Fruit fly (Drosophila melanogaster) whole organism, embryonic: ENCODE data around the gene Twdlalpha.

ENCODE experiments used
- CG10366 ChIP-seq: fragments of 200-800 bp; sonication (Bioruptor generic); IDR thresholded peaks from 2 replicates; pipeline ENCODE4 v1.3.6; 2022; ENCODE audit warnings: missing biosample characterization, missing genetic modification characterization
- CG10565 ChIP-seq: fragments of 200-800 bp; sonication (Bioruptor generic); optimal IDR thresholded peaks from 3 replicates; lab custom pipeline; 2016; ENCODE audit warnings: missing biosample characterization, mild to moderate bottlenecking, missing genetic modification characterization
- CG11695 ChIP-seq: fragments of 200-800 bp; sonication (Bioruptor generic); IDR thresholded peaks from 3 replicates; pipeline ENCODE4 v1.3.6; 2022; ENCODE audit warnings: missing biosample characterization, missing genetic modification characterization
- CG15073 ChIP-seq: fragments of 200-800 bp; sonication (Bioruptor generic); optimal IDR thresholded peaks from 2 replicates; lab custom pipeline; 2016; ENCODE audit warnings: missing biosample characterization, missing genetic modification characterization
- CG16813 ChIP-seq: fragments of 200-800 bp; sonication (Bioruptor generic); IDR thresholded peaks from 3 replicates; pipeline ENCODE4 v1.3.6; 2022; ENCODE audit warnings: missing biosample characterization, missing genetic modification characterization; ENCODE audit not compliant: partially characterized antibody
- CG17328 ChIP-seq: fragments of 200-800 bp; sonication (Bioruptor generic); IDR thresholded peaks from 2 replicates; pipeline ENCODE4 v1.3.6; 2022; ENCODE audit warnings: missing biosample characterization, missing genetic modification characterization
- CG18262 ChIP-seq: fragments of 200-800 bp; optimal IDR thresholded peaks from 3 replicates; lab custom pipeline; 2019; ENCODE audit warnings: missing biosample characterization, mild to moderate bottlenecking, missing genetic modification characterization, moderate library complexity
- CG18476 ChIP-seq: fragments of 200-800 bp; sonication (Bioruptor generic); optimal IDR thresholded peaks from 2 replicates; lab custom pipeline; 2016; ENCODE audit warnings: missing biosample characterization, mild to moderate bottlenecking, missing genetic modification characterization
- CG2120 ChIP-seq: fragments of 200-800 bp; sonication (Bioruptor generic); optimal IDR thresholded peaks from 3 replicates; lab custom pipeline; 2016; ENCODE audit warnings: missing biosample characterization, missing genetic modification characterization
- CG30431 ChIP-seq: fragments of 200-800 bp; sonication (Bioruptor generic); optimal IDR thresholded peaks from 2 replicates; lab custom pipeline; 2017; ENCODE audit warnings: missing biosample characterization, missing genetic modification characterization
- CG3281 ChIP-seq: fragments of 200-800 bp; sonication (Bioruptor generic); optimal IDR thresholded peaks from 3 replicates; lab custom pipeline; 2017; ENCODE audit warnings: missing biosample characterization, mild to moderate bottlenecking, missing genetic modification characterization
- CG34376 ChIP-seq: fragments of 200-800 bp; sonication (Bioruptor generic); optimal IDR thresholded peaks from 2 replicates; lab custom pipeline; 2018; ENCODE audit warnings: missing biosample characterization, mild to moderate bottlenecking, missing genetic modification characterization
- CG4360 ChIP-seq: fragments of 200-800 bp; sonication (Bioruptor generic); IDR thresholded peaks from 2 replicates; pipeline ENCODE4 v1.3.6; 2022; ENCODE audit warnings: missing biosample characterization, missing genetic modification characterization
- CG4730 ChIP-seq: fragments of 200-800 bp; sonication (Bioruptor generic); IDR thresholded peaks from 2 replicates; pipeline ENCODE4 v1.3.6; 2022; ENCODE audit warnings: missing biosample characterization, missing genetic modification characterization
- CG6254 ChIP-seq: fragments of 200-800 bp; sonication (Bioruptor generic); optimal IDR thresholded peaks from 3 replicates; lab custom pipeline; 2017; ENCODE audit warnings: mild to moderate bottlenecking, missing biosample characterization, missing genetic modification reagents, missing genetic modification characterization
- CG7786 ChIP-seq: fragments of 200-800 bp; sonication (Bioruptor generic); optimal IDR thresholded peaks from 2 replicates; lab custom pipeline; 2016; ENCODE audit warnings: missing biosample characterization, missing genetic modification characterization
- CG7963 ChIP-seq: fragments of 200-800 bp; sonication (Bioruptor generic); IDR thresholded peaks from 3 replicates; pipeline ENCODE4 v1.3.6; 2022; ENCODE audit warnings: missing biosample characterization, missing genetic modification characterization; ENCODE audit not compliant: partially characterized antibody
- CG8944 ChIP-seq: fragments of 200-800 bp; sonication (Bioruptor generic); optimal IDR thresholded peaks from 3 replicates; lab custom pipeline; 2016; ENCODE audit warnings: missing biosample characterization, missing genetic modification characterization
- CG9437 ChIP-seq: fragments of 200-800 bp; sonication (Bioruptor generic); optimal IDR thresholded peaks from 2 replicates; lab custom pipeline; 2018; ENCODE audit warnings: missing biosample characterization, mild to moderate bottlenecking, missing genetic modification characterization
- CHES-1-like ChIP-seq: fragments of 200-800 bp; sonication (Bioruptor generic); optimal IDR thresholded peaks from 2 replicates; lab custom pipeline; 2016; ENCODE audit warnings: missing biosample characterization, missing genetic modification characterization
- Gug ChIP-seq: fragments of 200-800 bp; sonication (Bioruptor generic); IDR thresholded peaks from 4 replicates; pipeline ENCODE4 v1.3.6; 2022; ENCODE audit warnings: missing biosample characterization, missing genetic modification characterization
- HHEX ChIP-seq: fragments of 200-800 bp; sonication (Bioruptor generic); optimal IDR thresholded peaks from 3 replicates; lab custom pipeline; 2017; ENCODE audit warnings: missing biosample characterization, mild to moderate bottlenecking, missing genetic modification characterization, missing genetic modification reagents
- HmgD ChIP-seq: fragments of 200-800 bp; sonication (Bioruptor generic); optimal IDR thresholded peaks from 3 replicates; lab custom pipeline; 2016; ENCODE audit warnings: missing biosample characterization, missing genetic modification characterization
- Hr78 ChIP-seq, 2 experiments: fragments of 200-800 bp in 1 of 2; fragments of >200 bp in 1 of 2; sonication (Bioruptor generic) in 1 of 2; optimal IDR thresholded peaks; 2 replicates each; lab custom pipeline; 2017 to 2019; ENCODE audit warnings: missing biosample characterization in 2 of 2, missing genetic modification characterization in 2 of 2, mild to moderate bottlenecking in 1 of 2, moderate library complexity in 1 of 2
- Med ChIP-seq: fragments of 200-800 bp; sonication (Bioruptor generic); peaks from one replicate; lab custom pipeline; 2016; ENCODE audit warnings: missing biosample characterization, missing genetic modification characterization, mild to moderate bottlenecking, inconsistent platforms, moderate library complexity
- NK7.1 ChIP-seq: fragments of 200-800 bp; sonication (Bioruptor generic); optimal IDR thresholded peaks from 3 replicates; lab custom pipeline; 2016; ENCODE audit warnings: missing biosample characterization, missing genetic modification characterization
- Optix ChIP-seq: fragments of 200-800 bp; sonication (Bioruptor generic); IDR thresholded peaks from 3 replicates; pipeline ENCODE4 v1.3.6; 2022; ENCODE audit warnings: missing biosample characterization, missing genetic modification characterization
- PHDP ChIP-seq: fragments of 200-800 bp; sonication (Bioruptor generic); optimal IDR thresholded peaks from 3 replicates; lab custom pipeline; 2018; ENCODE audit warnings: missing biosample characterization, mild to moderate bottlenecking, missing genetic modification characterization, moderate library complexity
- Side ChIP-seq: fragments of 200-800 bp; sonication (Bioruptor generic); optimal IDR thresholded peaks from 2 replicates; lab custom pipeline; 2016; ENCODE audit warnings: missing biosample characterization, missing genetic modification characterization
- Spps ChIP-seq: fragments of 200-800 bp; sonication (Bioruptor generic); optimal IDR thresholded peaks from 2 replicates; lab custom pipeline; 2018; ENCODE audit warnings: missing biosample characterization, mild to moderate bottlenecking, missing genetic modification characterization
- bsh ChIP-seq, 2 experiments: fragments of 200-800 bp; sonication (Bioruptor generic); optimal IDR thresholded peaks; 2 replicates each; lab custom pipeline; 2017 to 2018; ENCODE audit warnings: mild to moderate bottlenecking in 2 of 2, missing biosample characterization in 2 of 2, missing genetic modification characterization in 2 of 2, moderate library complexity in 1 of 2
- fd102C ChIP-seq: fragments of 200-800 bp; sonication (Bioruptor generic); optimal IDR thresholded peaks from 2 replicates; lab custom pipeline; 2018; ENCODE audit warnings: missing biosample characterization, mild to moderate bottlenecking, missing genetic modification characterization, moderate library complexity
- fd64A ChIP-seq: fragments of 200-800 bp; sonication (Bioruptor generic); optimal IDR thresholded peaks from 3 replicates; lab custom pipeline; 2018; ENCODE audit warnings: missing biosample characterization, mild to moderate bottlenecking, missing genetic modification characterization
- fu2 ChIP-seq: fragments of 200-800 bp; sonication (Bioruptor generic); optimal IDR thresholded peaks from 2 replicates; lab custom pipeline; 2016; ENCODE audit warnings: missing biosample characterization, missing genetic modification characterization
- gem ChIP-seq: fragments of 200-800 bp; sonication (Bioruptor generic); optimal IDR thresholded peaks from 2 replicates; lab custom pipeline; 2019; ENCODE audit warnings: missing biosample characterization, mild to moderate bottlenecking, missing genetic modification characterization, moderate library complexity
- gsb ChIP-seq: fragments of 200-800 bp; sonication (Bioruptor generic); IDR thresholded peaks from 2 replicates; pipeline ENCODE4 v1.3.6; 2022; ENCODE audit warnings: missing biosample characterization, missing genetic modification characterization
- hb ChIP-seq: fragments of 200-800 bp; sonication (Bioruptor generic); IDR thresholded peaks from 3 replicates; pipeline ENCODE4 v1.3.6; 2022; ENCODE audit warnings: missing biosample characterization, missing genetic modification characterization; ENCODE audit not compliant: partially characterized antibody
- hkb ChIP-seq, 2 experiments: fragments of 200-800 bp in 1 of 2; fragments of >200 bp in 1 of 2; sonication (Bioruptor generic) in 1 of 2; IDR thresholded peaks in 1 of 2; optimal IDR thresholded peaks in 1 of 2; 2 replicates each; pipeline versions ENCODE4 v1.3.6 to Lab custom; 2017 to 2022; ENCODE audit warnings: missing biosample characterization in 1 of 2, missing genetic modification characterization in 1 of 2
- jumu ChIP-seq: fragments of 200-800 bp; sonication (Bioruptor generic); optimal IDR thresholded peaks from 3 replicates; lab custom pipeline; 2016; ENCODE audit warnings: missing biosample characterization, missing genetic modification characterization
- kni ChIP-seq: fragments of 200-800 bp; sonication (Bioruptor generic); optimal IDR thresholded peaks from 3 replicates; lab custom pipeline; 2017; ENCODE audit warnings: mild to moderate bottlenecking, missing biosample characterization, missing genetic modification reagents, missing genetic modification characterization
- peb ChIP-seq: fragments of 200-800 bp; sonication (Bioruptor generic); IDR thresholded peaks from 2 replicates; pipeline ENCODE4 v1.3.6; 2022; ENCODE audit warnings: missing biosample characterization, missing genetic modification characterization
- salm ChIP-seq: fragments of 200-800 bp; sonication (Bioruptor generic); optimal IDR thresholded peaks from 2 replicates; lab custom pipeline; 2018; ENCODE audit warnings: missing biosample characterization, mild to moderate bottlenecking, missing genetic modification characterization
- sd ChIP-seq: fragments of 200-800 bp; sonication (Bioruptor generic); optimal IDR thresholded peaks from 3 replicates; lab custom pipeline; 2018; ENCODE audit warnings: missing biosample characterization, mild to moderate bottlenecking, missing genetic modification characterization, moderate library complexity
- so ChIP-seq: fragments of 200-800 bp; sonication (Bioruptor generic); IDR thresholded peaks from 3 replicates; pipeline ENCODE4 v1.3.6; 2022; ENCODE audit warnings: missing biosample characterization, missing genetic modification characterization
- tgo ChIP-seq: fragments of 200-800 bp; sonication (Bioruptor generic); IDR thresholded peaks from 3 replicates; pipeline ENCODE4 v1.3.6; 2022; ENCODE audit warnings: missing biosample characterization, missing genetic modification characterization
- trh ChIP-seq: fragments of 200-800 bp; sonication (Bioruptor generic); optimal IDR thresholded peaks from 2 replicates; lab custom pipeline; 2016; ENCODE audit warnings: missing biosample characterization, missing genetic modification characterization
- z ChIP-seq: fragments of 200-800 bp; sonication (Bioruptor generic); IDR thresholded peaks from 3 replicates; pipeline ENCODE4 v1.3.6; 2022; ENCODE audit warnings: missing biosample characterization, missing genetic modification characterization

The Twdlalpha gene

DNA sequence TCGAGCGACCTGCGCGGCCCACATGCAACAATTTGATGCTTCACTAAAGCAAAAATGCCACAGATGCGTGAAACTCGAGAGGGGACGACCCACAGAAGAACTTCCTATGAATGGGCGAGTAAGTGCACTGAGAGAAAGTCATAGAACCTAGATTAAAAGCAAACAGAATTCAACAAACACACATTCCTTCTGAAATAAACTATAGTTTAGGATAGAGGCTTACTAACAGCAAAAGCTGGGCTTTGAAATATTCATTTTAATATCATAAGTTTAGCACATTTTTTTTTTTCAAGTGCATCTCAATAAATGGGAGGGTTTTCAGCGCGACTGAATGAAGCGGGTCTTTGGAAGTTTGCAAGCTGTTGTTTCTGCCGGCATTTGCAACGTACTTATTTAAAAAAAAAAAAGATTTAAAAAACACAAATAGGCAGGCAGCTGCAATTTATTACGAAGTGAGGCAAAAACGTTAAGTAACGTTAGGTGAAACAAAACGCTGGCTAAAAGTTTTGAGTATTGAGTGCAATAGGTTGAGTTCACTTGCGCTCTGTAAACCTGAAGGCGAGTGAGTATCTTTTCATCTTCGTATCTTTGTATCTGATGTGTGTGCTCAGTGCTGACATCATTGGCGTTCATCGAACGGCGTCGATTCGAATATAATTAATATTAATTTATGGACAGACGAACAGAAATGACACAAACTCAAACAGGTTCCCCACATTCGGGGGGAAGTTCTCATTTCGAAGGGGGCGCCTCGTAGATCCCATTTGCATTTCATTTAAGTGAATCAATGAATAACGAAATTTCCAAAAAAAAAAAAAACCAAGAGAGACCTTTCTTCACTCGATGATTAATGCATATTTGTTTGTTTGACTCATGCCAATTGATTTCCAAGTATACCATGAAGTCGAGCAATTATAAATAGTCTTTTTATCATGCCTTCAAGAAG lies 30.5 kb downstream of the Twdlalpha start (continued):
- TF ChIP-seq CG18262 (tag; lab: Kevin White, UChicago): peak; percentile 73
- TF ChIP-seq hkb (optimal IDR thresholded peaks at IDR 0.05; lab: Kevin White, UChicago): no peak
- peak; percentile 75 for TF ChIP-seq hkb (GFP tag; IDR thresholded peaks at IDR 0.05; lab: Robert Waterston, UW)
- TF ChIP-seq CG3281 (GFP tag; lab: Kevin White, UChicago): no peak
- 0 out of 2 replicates have a peak, but pooled peaks have one; percentile 42 for TF ChIP-seq CG4730 (GFP tag; lab: Robert Waterston, UW)
- TF ChIP-seq tgo: peak; percentile 49; the same call in 1 of the 3 replicates
- no peak for TF ChIP-seq CHES-1-like (GFP tag; lab: Kevin White, UChicago)
- no peak for TF ChIP-seq sd
- TF ChIP-seq CG34376: no peak
- TF ChIP-seq HmgD: no peak
- TF ChIP-seq peb: 0 out of 2 replicates have a peak, but pooled peaks have one; percentile 31
- TF ChIP-seq CG17328 (GFP tag; lab: Robert Waterston, UW): peak; percentile 63
- TF ChIP-seq gem (tag; lab: Kevin White, UChicago): peak; percentile 59
- TF ChIP-seq CG11695: peak; percentile 65; the same call in 1 of the 3 replicates
- TF ChIP-seq CG9437 (GFP tag; lab: Kevin White, UChicago): peak; percentile 5
- peak; percentile 39 for TF ChIP-seq CG7786 (GFP tag; lab: Kevin White, UChicago)
- peak; percentile 61 for TF ChIP-seq CG6254 (GFP tag; lab: Kevin White, UChicago)
- peak; percentile 75 for TF ChIP-seq jumu
- TF ChIP-seq hb (GFP tag; lab: Robert Waterston, UW): no peak
- no peak for TF ChIP-seq fu2 (GFP tag; lab: Kevin White, UChicago)
- TF ChIP-seq Optix (GFP tag; lab: Robert Waterston, UW): peak; percentile 74; the same call in 2 of the 3 replicates
- no peak for TF ChIP-seq salm (tag; lab: Kevin White, UChicago)
- peak; percentile 12 for TF ChIP-seq fd102C
- TF ChIP-seq CG7963 (GFP tag; lab: Robert Waterston, UW): no peak
- no peak for TF ChIP-seq trh (GFP tag; lab: Kevin White, UChicago)
- TF ChIP-seq Hr78 (GFP tag; optimal IDR thresholded peaks at IDR 0.05; lab: Kevin White, UChicago): peak in 1 of 2 experiments; percentile 29
- TF ChIP-seq CG16813 (GFP tag; lab: Robert Waterston, UW): no peak
- TF ChIP-seq Side (GFP tag; lab: Kevin White, UChicago): peak; percentile 64
- TF ChIP-seq so (GFP tag; lab: Robert Waterston, UW): peak; percentile 61; the same call in 1 of the 3 replicates
- no peak for TF ChIP-seq fd64A (GFP tag; lab: Kevin White, UChicago)
- TF ChIP-seq PHDP (tag; lab: Kevin White, UChicago): peak; percentile 27
- no peak for TF ChIP-seq CG15073 (GFP tag; lab: Kevin White, UChicago)
- TF ChIP-seq HHEX: peak; percentile 30
- TF ChIP-seq CG2120 (GFP tag; lab: Kevin White, UChicago): no peak
- TF ChIP-seq Med: peak; percentile 91
- TF ChIP-seq z (GFP tag; lab: Robert Waterston, UW): peak; percentile 7; the same call in 1 of the 3 replicates
- TF ChIP-seq CG4360: peak; percentile 50; the same call in 1 of the 2 replicates
- peak; percentile 9 for TF ChIP-seq CG8944 (GFP tag; lab: Kevin White, UChicago)
- TF ChIP-seq CG10565: no peak
- peak; percentile 7 for TF ChIP-seq NK7.1 (GFP tag; lab: Kevin White, UChicago)
- TF ChIP-seq Spps (tag; lab: Kevin White, UChicago): peak; percentile 66
- no peak for TF ChIP-seq gsb (GFP tag; lab: Robert Waterston, UW)
- no peak for TF ChIP-seq kni (GFP tag; lab: Kevin White, UChicago)
- peak; percentile 68 for TF ChIP-seq CG10366 (GFP tag; lab: Robert Waterston, UW)
- peak in 1 of 2 experiments; percentile 57 for TF ChIP-seq bsh (GFP tag; optimal IDR thresholded peaks at IDR 0.05; lab: Kevin White, UChicago)
- peak; percentile 11 for TF ChIP-seq CG18476
- TF ChIP-seq CG30431 (GFP tag; lab: Kevin White, UChicago): peak; percentile 46
- peak; percentile 59; the same call in 3 of the 4 replicates for TF ChIP-seq Gug
